Worm (Caenorhabditis elegans): ENCODE data around the gene kcmf-1.

DNA sequence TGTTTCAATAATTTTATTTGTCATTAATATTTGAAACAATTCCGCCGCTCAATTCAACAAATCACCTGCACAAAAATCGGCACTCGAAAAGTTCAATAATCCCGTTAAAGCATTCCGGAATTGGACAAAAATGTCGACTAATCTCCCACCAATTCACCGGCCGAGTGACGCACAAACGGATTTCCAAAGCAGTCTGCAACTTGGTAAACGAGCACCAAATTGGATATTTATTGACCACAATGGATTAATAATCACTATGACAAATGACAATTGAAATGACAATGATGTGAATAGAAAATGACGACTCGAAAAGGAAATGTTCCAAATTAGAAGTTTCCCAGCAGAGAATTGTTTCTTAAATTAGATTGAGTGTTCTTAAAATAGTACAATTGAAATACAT, 6.5 kb downstream of the kcmf-1 start:
- no peak for TF ChIP-seq mxl-2 (GFP tag; conservative IDR thresholded peaks at IDR 0.05)
- TF ChIP-seq egl-27 (tag; optimal IDR thresholded peaks at IDR 0.05): no peak
- no peak for TF ChIP-seq fos-1 (tag; optimal IDR thresholded peaks at IDR 0.05)
- TF ChIP-seq daf-19 (GFP tag; conservative IDR thresholded peaks at IDR 0.05): no peak
- TF ChIP-seq daf-12 (tag; optimal IDR thresholded peaks at IDR 0.05): no peak
- peak in 1 of 2 experiments; percentile 13 for TF ChIP-seq unc-62 (GFP tag; optimal IDR thresholded peaks at IDR 0.05 in 1 of 2)
- TF ChIP-seq unc-62 (tag; optimal IDR thresholded peaks at IDR 0.05): no peak
- no peak for TF ChIP-seq nhr-76 (tag; optimal IDR thresholded peaks at IDR 0.05)
- no peak for TF ChIP-seq lsy-2 (tag; optimal IDR thresholded peaks at IDR 0.05)
- TF ChIP-seq nhr-77 (tag; optimal IDR thresholded peaks at IDR 0.05): no peak
- TF ChIP-seq pha-4 (GFP tag; IDR thresholded peaks at IDR 0.05): no peak
- TF ChIP-seq pha-4 (tag; optimal IDR thresholded peaks at IDR 0.05): no peak

All from whole organism, L4 larva.